Fruit fly (Drosophila melanogaster) whole organism, embryonic: ENCODE measurements around the gene Srr.

ENCODE experiments used
- Asciz ChIP-seq: fragments of 200-800 bp; sonication (Bioruptor generic); optimal IDR thresholded peaks from 2 replicates; lab custom pipeline; 2017; ENCODE audit warnings: missing biosample characterization, mild to moderate bottlenecking, missing genetic modification characterization, missing genetic modification reagents
- Bteb2 ChIP-seq: fragments of 200-800 bp; sonication (Bioruptor generic); optimal IDR thresholded peaks from 2 replicates; lab custom pipeline; 2016; ENCODE audit warnings: missing biosample characterization, missing genetic modification characterization
- CG10543 ChIP-seq: fragments of 200-800 bp; sonication (Bioruptor generic); optimal IDR thresholded peaks from 3 replicates; lab custom pipeline; 2017; ENCODE audit warnings: missing biosample characterization, mild to moderate bottlenecking, missing genetic modification characterization, moderate library complexity
- CG11695 ChIP-seq: fragments of 200-800 bp; sonication (Bioruptor generic); IDR thresholded peaks from 3 replicates; pipeline ENCODE4 v1.3.6; 2022; ENCODE audit warnings: missing biosample characterization, missing genetic modification characterization
- CG12659 ChIP-seq: fragments of 200-800 bp; sonication (Bioruptor generic); optimal IDR thresholded peaks from 3 replicates; lab custom pipeline; 2017; ENCODE audit warnings: mild to moderate bottlenecking, missing biosample characterization, missing genetic modification reagents, missing genetic modification characterization
- CG14860 ChIP-seq: fragments of 200-800 bp; sonication (Bioruptor generic); IDR thresholded peaks from 3 replicates; pipeline ENCODE4 v1.3.6; 2022; ENCODE audit warnings: missing biosample characterization, missing genetic modification characterization; ENCODE audit not compliant: partially characterized antibody
- CG15601 ChIP-seq: fragments of 200-800 bp; sonication (Bioruptor generic); optimal IDR thresholded peaks from 3 replicates; lab custom pipeline; 2019; ENCODE audit warnings: missing biosample characterization, mild to moderate bottlenecking, missing genetic modification characterization, moderate library complexity
- CG17385 ChIP-seq: fragments of 200-800 bp; sonication (Bioruptor generic); optimal IDR thresholded peaks from 3 replicates; lab custom pipeline; 2018; ENCODE audit warnings: missing biosample characterization, mild to moderate bottlenecking, missing genetic modification characterization
- CG17829 ChIP-seq: fragments of 200-800 bp; optimal IDR thresholded peaks from 2 replicates; lab custom pipeline; 2019; ENCODE audit warnings: missing biosample characterization, mild to moderate bottlenecking, missing genetic modification characterization, moderate library complexity
- CG2875 ChIP-seq: fragments of 200-800 bp; sonication (Bioruptor generic); optimal IDR thresholded peaks from 2 replicates; lab custom pipeline; 2017; ENCODE audit warnings: missing biosample characterization, mild to moderate bottlenecking, missing genetic modification characterization, missing genetic modification reagents
- CG30431 ChIP-seq: fragments of 200-800 bp; sonication (Bioruptor generic); optimal IDR thresholded peaks from 2 replicates; lab custom pipeline; 2017; ENCODE audit warnings: missing biosample characterization, missing genetic modification characterization
- CG34224 ChIP-seq: fragments of 200-800 bp; sonication (Bioruptor generic); IDR thresholded peaks from 3 replicates; pipeline ENCODE4 v1.3.6; 2022; ENCODE audit warnings: missing biosample characterization, missing genetic modification characterization; ENCODE audit not compliant: partially characterized antibody
- CG4707 ChIP-seq: fragments of 200-800 bp; sonication (Bioruptor generic); optimal IDR thresholded peaks from 2 replicates; lab custom pipeline; 2018; ENCODE audit warnings: missing biosample characterization, mild to moderate bottlenecking, missing genetic modification characterization, moderate library complexity
- CG4854 ChIP-seq: fragments of 200-800 bp; sonication (Bioruptor generic); optimal IDR thresholded peaks from 2 replicates; lab custom pipeline; 2016; ENCODE audit warnings: missing biosample characterization, missing genetic modification characterization, inconsistent platforms
- CG6683 ChIP-seq: fragments of 200-800 bp; sonication (Bioruptor generic); optimal IDR thresholded peaks from 2 replicates; lab custom pipeline; 2017; ENCODE audit warnings: missing biosample characterization, mild to moderate bottlenecking, missing genetic modification characterization, missing genetic modification reagents
- CG8388 ChIP-seq: fragments of 200-800 bp; sonication (Bioruptor generic); optimal IDR thresholded peaks from 2 replicates; lab custom pipeline; 2019; ENCODE audit warnings: missing biosample characterization, mild to moderate bottlenecking, missing genetic modification characterization, moderate library complexity
- CG9932 ChIP-seq: fragments of 200-800 bp; sonication (Bioruptor generic); IDR thresholded peaks from 2 replicates; pipeline ENCODE4 v1.3.6; 2022; ENCODE audit warnings: missing biosample characterization, missing genetic modification characterization
- CkIIα-i1 ChIP-seq: fragments of 200-800 bp; sonication (Bioruptor generic); IDR thresholded peaks from 2 replicates; pipeline ENCODE4 v1.3.6; 2022; ENCODE audit warnings: missing biosample characterization, missing genetic modification characterization
- CoRest ChIP-seq: fragments of 200-800 bp; sonication (Bioruptor generic); optimal IDR thresholded peaks from 3 replicates; lab custom pipeline; 2018; ENCODE audit warnings: missing biosample characterization, mild to moderate bottlenecking, missing genetic modification characterization, moderate library complexity
- CrebB ChIP-seq: fragments of 200-800 bp; sonication (Bioruptor generic); optimal IDR thresholded peaks from 3 replicates; lab custom pipeline; 2018; ENCODE audit warnings: missing biosample characterization, mild to moderate bottlenecking, missing genetic modification characterization
- D19B ChIP-seq: fragments of 200-800 bp; sonication (Bioruptor generic); optimal IDR thresholded peaks from 2 replicates; lab custom pipeline; 2017; ENCODE audit warnings: missing biosample characterization, mild to moderate bottlenecking, missing genetic modification characterization
- Fer3 ChIP-seq: fragments of 200-800 bp; sonication (Bioruptor generic); optimal IDR thresholded peaks from 2 replicates; lab custom pipeline; 2018; ENCODE audit warnings: missing biosample characterization, mild to moderate bottlenecking, missing genetic modification characterization, moderate library complexity
- HLHmδ ChIP-seq: fragments of 200-800 bp; sonication (Bioruptor generic); optimal IDR thresholded peaks from 2 replicates; lab custom pipeline; 2018; ENCODE audit warnings: missing biosample characterization, mild to moderate bottlenecking, missing genetic modification characterization, moderate library complexity
- Hr78 ChIP-seq, 2 experiments: fragments of 200-800 bp in 1 of 2; fragments of >200 bp in 1 of 2; sonication (Bioruptor generic) in 1 of 2; optimal IDR thresholded peaks; 2 replicates each; lab custom pipeline; 2017 to 2019; ENCODE audit warnings: missing biosample characterization in 2 of 2, missing genetic modification characterization in 2 of 2, mild to moderate bottlenecking in 1 of 2, moderate library complexity in 1 of 2
- Jarid2 ChIP-seq: fragments of 200-800 bp; sonication (Bioruptor generic); optimal IDR thresholded peaks from 3 replicates; lab custom pipeline; 2017; ENCODE audit warnings: mild to moderate bottlenecking, missing biosample characterization, missing genetic modification reagents, missing genetic modification characterization
- Med ChIP-seq: fragments of 200-800 bp; sonication (Bioruptor generic); peaks from one replicate; lab custom pipeline; 2016; ENCODE audit warnings: missing biosample characterization, missing genetic modification characterization, mild to moderate bottlenecking, inconsistent platforms, moderate library complexity
- Stat92E ChIP-seq, 3 experiments: fragments of >200 bp in 2 of 3; fragments of 200-800 bp in 1 of 3; sonication (Bioruptor generic) in 1 of 3; optimal IDR thresholded peaks; 2 replicates each; lab custom pipeline; 2017 to 2019; ENCODE audit warnings: missing biosample characterization in 3 of 3, missing genetic modification characterization in 3 of 3, mild to moderate bottlenecking in 1 of 3, moderate library complexity in 1 of 3
- Trl ChIP-seq, 3 experiments: fragments of >200 bp in 2 of 3; fragments of 200-800 bp in 1 of 3; sonication (Bioruptor generic) in 1 of 3; optimal IDR thresholded peaks; 2 replicates in 1 of 3; 3 replicates in 2 of 3; lab custom pipeline; 2016 to 2017; ENCODE audit warnings: missing biosample characterization in 1 of 3, missing genetic modification characterization in 1 of 3
- abd-A ChIP-seq: fragments of 200-800 bp; sonication (Bioruptor generic); optimal IDR thresholded peaks from 3 replicates; lab custom pipeline; 2019; ENCODE audit warnings: missing biosample characterization, mild to moderate bottlenecking, missing genetic modification characterization, moderate library complexity
- br ChIP-seq: fragments of >200 bp; optimal IDR thresholded peaks from 2 replicates; lab custom pipeline; 2017
- btn ChIP-seq: fragments of 200-800 bp; sonication (Bioruptor generic); optimal IDR thresholded peaks from 2 replicates; lab custom pipeline; 2016; ENCODE audit warnings: missing biosample characterization, missing genetic modification characterization
- cwo ChIP-seq: fragments of 200-800 bp; sonication (Bioruptor generic); optimal IDR thresholded peaks from 3 replicates; lab custom pipeline; 2017; ENCODE audit warnings: missing biosample characterization, missing genetic modification characterization, mild to moderate bottlenecking, moderate library complexity, missing genetic modification reagents
- dmrt11E ChIP-seq: fragments of 200-800 bp; sonication (Bioruptor generic); optimal IDR thresholded peaks from 3 replicates; lab custom pipeline; 2018; ENCODE audit warnings: missing biosample characterization, mild to moderate bottlenecking, missing genetic modification characterization, moderate library complexity
- dmrt99B ChIP-seq: fragments of 200-800 bp; sonication (Bioruptor generic); optimal IDR thresholded peaks from 2 replicates; lab custom pipeline; 2018; ENCODE audit warnings: missing biosample characterization, mild to moderate bottlenecking, missing genetic modification characterization, moderate library complexity
- esg ChIP-seq: fragments of 200-800 bp; sonication (Bioruptor generic); conservative IDR thresholded peaks from 2 replicates; pipeline ENCODE4 v1.3.6; 2022; ENCODE audit warnings: missing biosample characterization, missing genetic modification characterization
- gcm ChIP-seq: fragments of 200-800 bp; sonication (Bioruptor generic); optimal IDR thresholded peaks from 2 replicates; lab custom pipeline; 2019; ENCODE audit warnings: missing biosample characterization, mild to moderate bottlenecking, missing genetic modification characterization, moderate library complexity
- kay ChIP-seq: fragments of 200-800 bp; sonication (Bioruptor generic); optimal IDR thresholded peaks from 2 replicates; lab custom pipeline; 2016; ENCODE audit warnings: missing biosample characterization, missing genetic modification characterization
- lbe ChIP-seq: fragments of 200-800 bp; sonication (Bioruptor generic); optimal IDR thresholded peaks from 2 replicates; lab custom pipeline; 2016; ENCODE audit warnings: missing biosample characterization, mild to moderate bottlenecking, missing genetic modification characterization
- nmo ChIP-seq: fragments of 200-800 bp; sonication (Bioruptor generic); optimal IDR thresholded peaks from 2 replicates; lab custom pipeline; 2018; ENCODE audit warnings: missing biosample characterization, mild to moderate bottlenecking, missing genetic modification characterization, moderate library complexity
- pb ChIP-seq: fragments of 200-800 bp; sonication (Bioruptor generic); optimal IDR thresholded peaks from 3 replicates; lab custom pipeline; 2016; ENCODE audit warnings: missing biosample characterization, missing genetic modification characterization
- phol ChIP-seq: fragments of 200-800 bp; sonication (Bioruptor generic); optimal IDR thresholded peaks from 3 replicates; lab custom pipeline; 2018; ENCODE audit warnings: missing biosample characterization, mild to moderate bottlenecking, missing genetic modification characterization, moderate library complexity
- pita ChIP-seq: fragments of 200-800 bp; sonication (Bioruptor generic); optimal IDR thresholded peaks from 2 replicates; lab custom pipeline; 2017; ENCODE audit warnings: missing biosample characterization, mild to moderate bottlenecking, missing genetic modification characterization
- pum ChIP-seq: fragments of 200-800 bp; sonication (Bioruptor generic); optimal IDR thresholded peaks from 2 replicates; lab custom pipeline; 2016; ENCODE audit warnings: missing biosample characterization, missing genetic modification characterization
- repo ChIP-seq: fragments of 200-800 bp; sonication (Bioruptor generic); optimal IDR thresholded peaks from 2 replicates; lab custom pipeline; 2016; ENCODE audit warnings: missing biosample characterization, missing genetic modification characterization
- sens-2 ChIP-seq: fragments of 200-800 bp; sonication (Bioruptor generic); IDR thresholded peaks from 2 replicates; pipeline ENCODE4 v1.3.6; 2022; ENCODE audit warnings: missing biosample characterization, missing genetic modification characterization
- sima ChIP-seq: fragments of 200-800 bp; sonication (Bioruptor generic); optimal IDR thresholded peaks from 2 replicates; lab custom pipeline; 2016; ENCODE audit warnings: missing biosample characterization, missing genetic modification characterization
- sr ChIP-seq: fragments of 200-800 bp; sonication (Bioruptor generic); IDR thresholded peaks from 3 replicates; pipeline ENCODE4 v1.3.6; 2022; ENCODE audit warnings: missing biosample characterization, missing genetic modification characterization
- unc-4 ChIP-seq: fragments of 200-800 bp; sonication (Bioruptor generic); IDR thresholded peaks from 2 replicates; pipeline ENCODE4 v1.3.6; 2022; ENCODE audit warnings: missing biosample characterization, missing genetic modification characterization; ENCODE audit not compliant: partially characterized antibody

The Srr gene

dm6 chr3R:9404104-9404512 lies 38.9 kb downstream of the Srr start, which contains the start of the genes CG9356, BBIP1 and CG8135 (continued):
- TF ChIP-seq pum (GFP tag; lab: Kevin White, UChicago), result peak; percentile 75
- TF ChIP-seq Med (GFP tag; lab: Kevin White, UChicago), result peak; percentile 97
- TF ChIP-seq Trl (optimal IDR thresholded peaks at IDR 0.05; lab: Kevin White, UChicago), result no peak
- peak; percentile 84 for TF ChIP-seq Trl (GFP tag; optimal IDR thresholded peaks at IDR 0.05; lab: Kevin White, UChicago)
- TF ChIP-seq CG2875 (GFP tag; lab: Kevin White, UChicago), result peak; percentile 32
- TF ChIP-seq dmrt11E (tag; lab: Kevin White, UChicago), result peak; percentile 60
- peak; percentile 64 for TF ChIP-seq Fer3 (tag; lab: Kevin White, UChicago)
- peak; percentile 45 for TF ChIP-seq esg
- TF ChIP-seq cwo (GFP tag; lab: Kevin White, UChicago), result peak; percentile 26
- peak; percentile 5 for TF ChIP-seq CG4707 (GFP tag; lab: Kevin White, UChicago)
- no peak for TF ChIP-seq abd-A (tag; lab: Kevin White, UChicago)
- TF ChIP-seq CG4854 (GFP tag; lab: Kevin White, UChicago), result peak; percentile 79
- TF ChIP-seq Jarid2 (GFP tag; lab: Kevin White, UChicago), result no peak
- TF ChIP-seq Hr78 (GFP tag; optimal IDR thresholded peaks at IDR 0.05; lab: Kevin White, UChicago), result no peak
- no peak for TF ChIP-seq CG30431
- peak; percentile 82 for TF ChIP-seq lbe
- peak; percentile 52 for TF ChIP-seq repo (GFP tag; lab: Kevin White, UChicago)
- no peak for TF ChIP-seq CG34224 (GFP tag; lab: Robert Waterston, UW)
- TF ChIP-seq CrebB, result peak; percentile 49
- TF ChIP-seq CG17829, result peak; percentile 78
- peak; percentile 77 for TF ChIP-seq phol (tag; lab: Kevin White, UChicago)
- TF ChIP-seq btn (GFP tag; lab: Kevin White, UChicago), result peak; percentile 63
- TF ChIP-seq pita, result no peak
- no peak for TF ChIP-seq D19B (GFP tag; lab: Kevin White, UChicago)
- no peak for TF ChIP-seq Asciz
- TF ChIP-seq Bteb2 (GFP tag; lab: Kevin White, UChicago), result peak; percentile 82
- TF ChIP-seq CG10543 (GFP tag; lab: Kevin White, UChicago), result peak; percentile 50
- TF ChIP-seq CG11695, result peak; percentile 55; the same call in 1 of the 3 replicates
- no peak for TF ChIP-seq CG17385 (GFP tag; lab: Kevin White, UChicago)
- peak in 1 of 3 experiments; percentile 30 for TF ChIP-seq Stat92E (GFP tag; optimal IDR thresholded peaks at IDR 0.05; lab: Kevin White, UChicago)
- peak; percentile 81 for TF ChIP-seq nmo (GFP tag; lab: Kevin White, UChicago)
- TF ChIP-seq CG8388 (GFP tag; lab: Kevin White, UChicago), result no peak
- TF ChIP-seq CG12659 (GFP tag; lab: Kevin White, UChicago), result peak; percentile 88
- TF ChIP-seq CoRest (tag; lab: Kevin White, UChicago), result peak; percentile 72
- TF ChIP-seq CG6683 (GFP tag; lab: Kevin White, UChicago), result peak; percentile 37
- TF ChIP-seq CkIIα-i1 (GFP tag; lab: Robert Waterston, UW), result no peak
- TF ChIP-seq sr (GFP tag; lab: Robert Waterston, UW), result peak; percentile 58; the same call in 1 of the 3 replicates
- peak; percentile 75 for TF ChIP-seq CG9932 (GFP tag; lab: Robert Waterston, UW)
- TF ChIP-seq sens-2 (GFP tag; lab: Robert Waterston, UW), result no peak; the same call in 1 of the 2 replicates
- TF ChIP-seq kay, result peak; percentile 57
- TF ChIP-seq sima (GFP tag; lab: Kevin White, UChicago), result peak; percentile 61
- TF ChIP-seq CG15601 (tag; lab: Kevin White, UChicago), result peak; percentile 79
- no peak for TF ChIP-seq br
- TF ChIP-seq dmrt99B (tag; lab: Kevin White, UChicago), result no peak
- TF ChIP-seq HLHmδ (GFP tag; lab: Kevin White, UChicago), result no peak
- TF ChIP-seq gcm (GFP tag; lab: Kevin White, UChicago), result no peak
- peak; percentile 23 for TF ChIP-seq pb (GFP tag; lab: Kevin White, UChicago)
- TF ChIP-seq unc-4 (GFP tag; lab: Robert Waterston, UW), result peak; percentile 57; the same call in 1 of the 2 replicates
- TF ChIP-seq CG14860 (GFP tag; lab: Robert Waterston, UW), result no peak
